Fruit fly (Drosophila melanogaster): ENCODE data around the gene CG12256.

CG12256 gene

DNA sequence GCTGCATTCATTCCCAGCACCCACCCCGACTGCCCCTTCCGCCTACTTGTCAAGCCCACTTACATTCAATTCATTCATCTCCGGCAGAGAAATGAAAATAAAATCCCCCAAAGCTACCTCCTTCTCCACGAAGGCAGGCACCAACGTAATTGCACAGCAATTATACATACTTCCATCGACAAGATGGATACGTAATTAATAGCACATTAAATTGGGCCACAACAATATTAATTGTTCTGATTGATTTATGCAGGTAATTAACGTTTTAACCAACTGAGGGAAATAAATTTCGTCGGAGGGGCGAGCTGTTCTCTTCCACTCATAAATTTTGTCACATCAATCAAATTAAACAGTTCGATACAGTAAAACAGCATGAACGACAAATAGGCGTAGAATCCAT is 28.5 kb downstream of the CG12256 start, which contains the start of gene Adk1:
Gene Adk1 (plus strand): TSS at position 301 of the 400 bp plus-strand sequence.
- TF ChIP-seq D1 (tag; optimal IDR thresholded peaks at IDR 0.05), result no peak
- TF ChIP-seq gl (tag; optimal IDR thresholded peaks at IDR 0.05), result no peak
- no peak for TF ChIP-seq CG15710 (tag; optimal IDR thresholded peaks at IDR 0.05)

DNA sequence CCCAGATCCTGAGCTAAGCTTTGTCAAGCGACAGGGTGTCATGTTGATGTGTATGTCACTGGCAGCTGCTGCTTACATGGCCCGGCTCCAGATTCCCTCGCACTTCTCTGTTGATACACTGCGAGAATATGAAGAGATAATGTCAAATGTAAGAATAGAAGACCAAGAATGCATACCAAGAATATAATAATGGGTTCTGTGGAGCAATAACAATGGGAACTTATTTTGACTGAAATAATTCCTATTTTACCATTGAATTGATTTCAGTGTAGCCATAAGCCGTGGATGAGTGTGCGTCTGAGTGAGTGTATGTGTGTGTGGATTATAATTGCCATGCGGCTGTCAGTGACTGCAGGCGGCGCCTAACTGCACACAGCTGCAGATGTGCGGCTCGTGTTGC is 30.0 kb downstream of the CG12256 start:
- no peak for TF ChIP-seq rn (GFP tag; IDR thresholded peaks at IDR 0.05)
- no peak for TF ChIP-seq CG10348 (GFP tag; IDR thresholded peaks at IDR 0.05)
- TF ChIP-seq fd96Ca (GFP tag; IDR thresholded peaks at IDR 0.05), result no peak
- TF ChIP-seq D1 (tag; optimal IDR thresholded peaks at IDR 0.05), result no peak
- no peak for TF ChIP-seq EcR (GFP tag; optimal IDR thresholded peaks at IDR 0.05)
- peak; percentile 53 for TF ChIP-seq CG8159 (tag; optimal IDR thresholded peaks at IDR 0.05)
- TF ChIP-seq gl (tag; optimal IDR thresholded peaks at IDR 0.05), result no peak
- peak; percentile 55 for TF ChIP-seq CG15710 (tag; optimal IDR thresholded peaks at IDR 0.05)
- TF ChIP-seq Pif1A (GFP tag; optimal IDR thresholded peaks at IDR 0.05), result peak; percentile 8
- no peak for TF ChIP-seq CG8301 (tag; optimal IDR thresholded peaks at IDR 0.05)
- TF ChIP-seq CG14655 (GFP tag; optimal IDR thresholded peaks at IDR 0.05), result peak; percentile 37
- TF ChIP-seq Pif1B (GFP tag; optimal IDR thresholded peaks at IDR 0.05), result no peak
- TF ChIP-seq CG17806 (tag; optimal IDR thresholded peaks at IDR 0.05), result no peak
- 0 out of 3 replicates have a peak, but pooled peaks have one; percentile 31 for TF ChIP-seq CG4496 (GFP tag; IDR thresholded peaks at IDR 0.05)
- TF ChIP-seq Ets98B (GFP tag; IDR thresholded peaks at IDR 0.05), result no peak
- no peak for TF ChIP-seq CG32121 (GFP tag; IDR thresholded peaks at IDR 0.05)
- no peak for TF ChIP-seq Snoo (tag; optimal IDR thresholded peaks at IDR 0.05)
- TF ChIP-seq CG9948 (tag; optimal IDR thresholded peaks at IDR 0.05), result no peak

dm6 chr3R:12194911-12195310 is 31.2 kb downstream of the CG12256 start, which contains the start of the genes eIF3d2 and CG43450:
Gene eIF3d2 (minus strand): TSS chr3R:12195011.
Gene CG43450 (plus strand): TSS chr3R:12195294.
- TF ChIP-seq CG15710 (tag; optimal IDR thresholded peaks at IDR 0.05) (no peak), CG17806 (tag; optimal IDR thresholded peaks at IDR 0.05) (no peak), fd96Ca (GFP tag; IDR thresholded peaks at IDR 0.05) (no peak), CG4496 (GFP tag; IDR thresholded peaks at IDR 0.05) (no peak), gl (tag; optimal IDR thresholded peaks at IDR 0.05) (no peak), CG13204 (GFP tag; optimal IDR thresholded peaks at IDR 0.05) (no peak), Pif1A (GFP tag; optimal IDR thresholded peaks at IDR 0.05) (no peak), CG8159 (tag; optimal IDR thresholded peaks at IDR 0.05) (no peak), EcR (GFP tag; optimal IDR thresholded peaks at IDR 0.05) (no peak)

dm6 chr3R:12185615-12186014 is 40.5 kb downstream of the CG12256 start:
- TF ChIP-seq CG8159 (tag; optimal IDR thresholded peaks at IDR 0.05) (no peak), CG8301 (tag; optimal IDR thresholded peaks at IDR 0.05) (no peak), CG34367 (tag; optimal IDR thresholded peaks at IDR 0.05) (no peak), Snoo (tag; optimal IDR thresholded peaks at IDR 0.05) (no peak), CG10348 (GFP tag; IDR thresholded peaks at IDR 0.05) (no peak), EcR (GFP tag; optimal IDR thresholded peaks at IDR 0.05) (no peak), Pif1A (GFP tag; optimal IDR thresholded peaks at IDR 0.05) (no peak), CG15710 (tag; optimal IDR thresholded peaks at IDR 0.05) (no peak), gl (tag; optimal IDR thresholded peaks at IDR 0.05) (no peak), CG32121 (GFP tag; IDR thresholded peaks at IDR 0.05) (no peak), D1 (tag; optimal IDR thresholded peaks at IDR 0.05) (no peak), CG14655 (GFP tag; optimal IDR thresholded peaks at IDR 0.05) (no peak), CG4496 (GFP tag; IDR thresholded peaks at IDR 0.05) (no peak), CG13204 (GFP tag; optimal IDR thresholded peaks at IDR 0.05) (no peak), Pif1B (GFP tag; optimal IDR thresholded peaks at IDR 0.05) (no peak), Ets98B (GFP tag; IDR thresholded peaks at IDR 0.05) (no peak), rn (GFP tag; IDR thresholded peaks at IDR 0.05) (no peak), CG9948 (tag; optimal IDR thresholded peaks at IDR 0.05) (no peak), CG17806 (tag; optimal IDR thresholded peaks at IDR 0.05) (no peak), CG12605 (GFP tag; IDR thresholded peaks at IDR 0.05) (no peak)

Data from whole organism, pupa.